Worm (Caenorhabditis elegans) whole organism, midembryonic: Measurements from ENCODE around the gene str-207.

Experiments
- cog-1 ChIP-seq: sonication (generic microtip); optimal IDR thresholded peaks from 2 replicates; lab custom pipeline; 2016; ENCODE audit warnings: missing genetic modification characterization, missing compliant biosample characterization
- flt-1 ChIP-seq: fragments of 200-800 bp; sonication (Bioruptor generic); IDR thresholded peaks from 2 replicates; pipeline ENCODE4 v1.3.6; 2022; ENCODE audit warnings: missing genetic modification characterization, missing compliant biosample characterization
- klf-2 ChIP-seq: fragments of 200-800 bp; sonication (Bioruptor generic); conservative IDR thresholded peaks from 2 replicates; pipeline ENCODE4 v1.3.6; 2022; ENCODE audit warnings: missing genetic modification reagents, missing genetic modification characterization, missing compliant biosample characterization

DNA sequence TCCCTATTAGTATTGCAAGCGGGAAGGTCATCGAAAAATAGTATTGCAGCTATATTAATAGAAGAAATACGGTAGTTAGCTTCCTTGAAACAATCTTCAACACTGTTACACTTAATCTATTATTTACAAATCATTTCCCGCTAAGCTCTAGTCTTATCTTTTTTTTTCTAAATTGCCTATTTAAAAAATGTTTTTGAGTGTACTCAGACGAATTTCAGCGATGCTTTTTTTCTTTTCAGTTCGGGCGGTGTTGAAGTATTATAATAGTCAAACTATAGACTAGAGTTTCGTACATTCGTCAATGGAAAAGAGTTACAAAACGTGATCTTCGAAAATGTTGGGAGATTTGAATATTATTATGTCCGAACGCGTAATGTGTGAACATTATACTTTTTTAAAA, 37.7 kb upstream of the str-207 start:
- TF ChIP-seq cog-1 (tag; lab: Kevin White, UChicago) (no peak), flt-1 (no peak), klf-2 (GFP tag; lab: Robert Waterston, UW) (no peak)
